Worm (Caenorhabditis elegans) whole organism, L1 larva: ENCODE data around the gene smg-4.

ENCODE experiments used
- C34B4.2 ChIP-seq: sonication (generic microtip); optimal IDR thresholded peaks from 2 replicates; lab custom pipeline; 2017; ENCODE audit warnings: mild to moderate bottlenecking, missing genetic modification characterization, missing compliant biosample characterization
- aly-2 ChIP-seq: fragments of 150-350 bp; optimal IDR thresholded peaks from 2 replicates; lab custom pipeline; 2014; ENCODE audit warnings: missing biosample characterization, missing genetic modification characterization
- ama-1 ChIP-seq: fragments of 150-350 bp; optimal IDR thresholded peaks from 2 replicates; lab custom pipeline; 2014
- blmp-1 ChIP-seq: fragments of 150-350 bp; optimal IDR thresholded peaks from 2 replicates; lab custom pipeline; 2014; ENCODE audit warnings: missing biosample characterization, missing genetic modification characterization
- ceh-8 ChIP-seq: fragments of 200-800 bp; sonication (Bioruptor generic); optimal IDR thresholded peaks from 2 replicates; lab custom pipeline; 2018; ENCODE audit warnings: mild to moderate bottlenecking, missing genetic modification characterization, moderate library complexity, missing compliant biosample characterization
- ceh-82 ChIP-seq, 3 experiments: fragments of 150-350 bp in 1 of 3; sonication (generic microtip) in 2 of 3; optimal IDR thresholded peaks; 2 replicates each; lab custom pipeline; 2014 to 2017; ENCODE audit warnings: missing biosample characterization in 3 of 3, missing genetic modification characterization in 3 of 3
- ceh-90 ChIP-seq: sonication (generic microtip); optimal IDR thresholded peaks from 2 replicates; lab custom pipeline; 2016; ENCODE audit warnings: missing genetic modification characterization, missing compliant biosample characterization
- dpl-1 ChIP-seq, 3 experiments: fragments of 150-350 bp in 2 of 3; sonication (generic microtip) in 1 of 3; optimal IDR thresholded peaks; 2 replicates each; lab custom pipeline; 2014 to 2017; ENCODE audit warnings: missing biosample characterization in 3 of 3, missing genetic modification characterization in 3 of 3, missing genetic modification reagents in 3 of 3
- dsc-1 ChIP-seq: sonication (generic microtip); optimal IDR thresholded peaks from 2 replicates; lab custom pipeline; 2016; ENCODE audit warnings: mild to moderate bottlenecking, missing genetic modification characterization, missing compliant biosample characterization
- efl-1 ChIP-seq, 4 experiments: fragments of 150-350 bp; optimal IDR thresholded peaks in 3 of 4; peaks in 1 of 4; 1 replicate in 1 of 4; 2 replicates in 3 of 4; lab custom pipeline; 2014; ENCODE audit warnings: missing biosample characterization in 2 of 4, missing genetic modification characterization in 2 of 4, missing genetic modification reagents in 2 of 4
- ets-5 ChIP-seq: fragments of 200-800 bp; sonication (Bioruptor generic); IDR thresholded peaks from 2 replicates; pipeline ENCODE4 v1.3.6; 2022; ENCODE audit warnings: missing genetic modification characterization, missing compliant biosample characterization
- fkh-10 ChIP-seq: sonication (generic microtip); optimal IDR thresholded peaks from 2 replicates; lab custom pipeline; 2017; ENCODE audit warnings: missing biosample characterization, missing genetic modification reagents, missing genetic modification characterization
- fkh-4 ChIP-seq: sonication (generic microtip); optimal IDR thresholded peaks from 2 replicates; lab custom pipeline; 2016; ENCODE audit warnings: missing compliant biosample characterization, missing genetic modification characterization, borderline replicate concordance
- fkh-8 ChIP-seq: sonication (generic microtip); optimal IDR thresholded peaks from 2 replicates; lab custom pipeline; 2016; ENCODE audit warnings: mild to moderate bottlenecking, missing genetic modification characterization, missing compliant biosample characterization
- hlh-17 ChIP-seq: fragments of 200-800 bp; sonication (Bioruptor generic); optimal IDR thresholded peaks from 2 replicates; lab custom pipeline; 2018; ENCODE audit warnings: missing genetic modification characterization, mild to moderate bottlenecking, missing compliant biosample characterization, moderate library complexity, borderline replicate concordance
- hpl-2 ChIP-seq: fragments of 150-350 bp; optimal IDR thresholded peaks from 2 replicates; lab custom pipeline; 2014; ENCODE audit warnings: missing biosample characterization, missing genetic modification reagents, missing genetic modification characterization
- isw-1 ChIP-seq: fragments of 200-800 bp; sonication (Bioruptor generic); IDR thresholded peaks from 2 replicates; pipeline ENCODE4 v1.3.6; 2022; ENCODE audit warnings: missing genetic modification characterization, missing compliant biosample characterization
- jun-1 ChIP-seq: fragments of 150-350 bp; optimal IDR thresholded peaks from 2 replicates; lab custom pipeline; 2014; ENCODE audit warnings: missing biosample characterization, missing genetic modification reagents, missing genetic modification characterization
- lin-15B ChIP-seq: fragments of 150-350 bp; sonication (generic microtip); optimal IDR thresholded peaks from 3 replicates; lab custom pipeline; 2014; ENCODE audit warnings: missing biosample characterization, missing genetic modification characterization
- lin-39 ChIP-seq: fragments of 150-350 bp; optimal IDR thresholded peaks from 2 replicates; lab custom pipeline; 2014; ENCODE audit warnings: missing biosample characterization, missing genetic modification reagents, missing genetic modification characterization
- mep-1 ChIP-seq: fragments of 150-350 bp; optimal IDR thresholded peaks from 2 replicates; lab custom pipeline; 2014; ENCODE audit warnings: missing biosample characterization, missing genetic modification characterization
- nhr-12 ChIP-seq: sonication (generic microtip); optimal IDR thresholded peaks from 2 replicates; lab custom pipeline; 2017; ENCODE audit warnings: missing biosample characterization, missing genetic modification characterization
- nhr-77 ChIP-seq: fragments of 150-350 bp; optimal IDR thresholded peaks from 2 replicates; lab custom pipeline; 2014; ENCODE audit warnings: missing biosample characterization, missing genetic modification characterization
- pax-3 ChIP-seq: fragments of 200-800 bp; sonication (Bioruptor generic); optimal IDR thresholded peaks from 2 replicates; lab custom pipeline; 2018; ENCODE audit warnings: mild to moderate bottlenecking, missing genetic modification characterization, moderate library complexity, missing compliant biosample characterization
- pqm-1 ChIP-seq: sonication (generic microtip); optimal IDR thresholded peaks from 3 replicates; lab custom pipeline; 2017; ENCODE audit warnings: missing biosample characterization, missing genetic modification characterization
- skn-1 ChIP-seq: fragments of 150-350 bp; optimal IDR thresholded peaks from 2 replicates; lab custom pipeline; 2014; ENCODE audit warnings: missing biosample characterization, missing genetic modification characterization
- snpc-4 ChIP-seq: fragments of 150-350 bp; optimal IDR thresholded peaks from 2 replicates; lab custom pipeline; 2014; ENCODE audit warnings: missing biosample characterization, missing genetic modification characterization
- snu-23 ChIP-seq: sonication (generic microtip); optimal IDR thresholded peaks from 2 replicates; lab custom pipeline; 2016; ENCODE audit warnings: missing genetic modification characterization, missing compliant biosample characterization
- sup-37 ChIP-seq: fragments of 200-800 bp; sonication (Bioruptor generic); optimal IDR thresholded peaks from 2 replicates; lab custom pipeline; 2018; ENCODE audit warnings: mild to moderate bottlenecking, missing genetic modification characterization, missing compliant biosample characterization
- tbx-2 ChIP-seq: sonication (generic microtip); optimal IDR thresholded peaks from 2 replicates; lab custom pipeline; 2016; ENCODE audit warnings: missing genetic modification characterization, missing compliant biosample characterization
- tlp-1 ChIP-seq: fragments of 150-350 bp; optimal IDR thresholded peaks from 2 replicates; lab custom pipeline; 2014; ENCODE audit warnings: missing biosample characterization, missing genetic modification characterization
- unc-30 ChIP-seq: sonication (generic microtip); optimal IDR thresholded peaks from 2 replicates; lab custom pipeline; 2017; ENCODE audit warnings: missing biosample characterization, missing genetic modification characterization
- vab-15 ChIP-seq: sonication (generic microtip); optimal IDR thresholded peaks from 2 replicates; lab custom pipeline; 2017; ENCODE audit warnings: missing genotype, mild to moderate bottlenecking, missing genetic modification characterization, missing compliant biosample characterization
- zag-1 ChIP-seq: fragments of 150-350 bp; optimal IDR thresholded peaks from 2 replicates; lab custom pipeline; 2014; ENCODE audit warnings: missing biosample characterization, missing genetic modification characterization
- zip-4 ChIP-seq: fragments of 200-800 bp; sonication (Bioruptor generic); optimal IDR thresholded peaks from 2 replicates; lab custom pipeline; 2018; ENCODE audit warnings: mild to moderate bottlenecking, missing genetic modification characterization, moderate library complexity, missing compliant biosample characterization
- ztf-11 ChIP-seq, 2 experiments: sonication (generic microtip); optimal IDR thresholded peaks; 2 replicates each; lab custom pipeline; 2016 to 2017; ENCODE audit warnings: missing genetic modification characterization in 2 of 2, missing biosample characterization in 1 of 2, missing compliant biosample characterization in 1 of 2

Gene smg-4

DNA sequence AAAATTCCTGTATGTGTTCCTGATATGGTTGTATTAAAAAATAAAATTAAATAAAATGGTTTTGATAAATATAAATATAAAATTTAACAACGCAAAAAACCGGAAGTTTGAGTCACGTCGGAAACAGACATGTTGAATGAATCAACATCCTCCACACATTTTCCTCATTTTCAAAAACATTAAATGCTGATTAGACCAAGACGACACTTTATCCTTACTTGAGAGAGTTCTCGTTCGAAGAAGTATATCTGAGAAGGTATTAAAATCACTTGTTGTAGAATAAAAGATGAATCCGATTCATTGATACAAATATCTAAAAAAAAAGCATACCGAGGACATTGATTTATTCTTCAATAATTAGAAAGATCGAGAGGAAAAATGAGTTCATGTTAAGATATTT is 20.7 kb upstream of the smg-4 start:
- TF ChIP-seq ztf-11 (tag; optimal IDR thresholded peaks at IDR 0.05; lab: Kevin White, UChicago): no peak
- no peak for TF ChIP-seq aly-2 (tag; lab: Kevin White, UChicago)
- TF ChIP-seq efl-1 (optimal IDR thresholded peaks at IDR 0.05; lab: Kevin White, UChicago): no peak
- TF ChIP-seq efl-1 (GFP tag; optimal IDR thresholded peaks at IDR 0.05 in 1 of 2; lab: Kevin White, UChicago): peak in 1 of 2 experiments; percentile 51
- TF ChIP-seq dsc-1 (tag; lab: Kevin White, UChicago): peak; percentile 87
- no peak for TF ChIP-seq nhr-77
- peak; percentile 34 for TF ChIP-seq fkh-4 (tag; lab: Kevin White, UChicago)
- TF ChIP-seq, all 84 proteins: peak for 3

ce11 chrV:9796562-9796961 is 19.0 kb upstream of the smg-4 start, which contains the start of gene F46B6.9:
Gene F46B6.9, plus strand, starts transcription at chrV:9796862.
- TF ChIP-seq aly-2 (tag; lab: Kevin White, UChicago) (no peak), nhr-12 (tag; lab: Kevin White, UChicago) (no peak), ceh-8 (GFP tag; lab: Kevin White, UChicago) (no peak), ceh-90 (tag; lab: Kevin White, UChicago) (no peak), sup-37 (GFP tag; lab: Kevin White, UChicago) (no peak), zag-1 (no peak), fkh-10 (no peak), efl-1 (optimal IDR thresholded peaks at IDR 0.05; lab: Kevin White, UChicago) (no peak), efl-1 (GFP tag; optimal IDR thresholded peaks at IDR 0.05 in 1 of 2; lab: Kevin White, UChicago) (no peak), skn-1 (tag; lab: Kevin White, UChicago) (no peak), tbx-2 (tag; lab: Kevin White, UChicago) (no peak), dpl-1 (GFP tag; optimal IDR thresholded peaks at IDR 0.05; lab: Kevin White, UChicago) (no peak), C34B4.2 (no peak)
- TF ChIP-seq, all 84 proteins: peak for 0

DNA sequence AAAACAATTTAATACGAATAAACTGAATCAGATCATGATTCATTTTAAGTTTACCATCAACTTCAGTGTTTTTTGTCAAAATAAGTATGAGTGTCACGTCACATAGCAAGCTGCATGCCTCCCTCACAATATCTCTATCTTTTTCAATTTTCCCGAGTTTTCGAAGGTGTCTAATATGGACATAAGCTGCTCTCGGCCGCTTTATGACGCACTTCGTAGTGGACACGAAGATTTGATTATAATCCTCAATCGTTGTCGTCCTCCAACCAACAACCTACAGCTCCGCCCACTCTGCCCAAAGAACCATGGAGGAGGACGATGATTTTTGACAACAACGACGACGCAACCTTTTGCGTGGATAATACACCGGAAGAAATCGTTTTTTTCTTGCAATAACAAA is 18.5 kb upstream of the smg-4 start:
- TF ChIP-seq ama-1 (lab: Kevin White, UChicago): no peak
- no peak for TF ChIP-seq mep-1 (tag; lab: Kevin White, UChicago)
- no peak for TF ChIP-seq skn-1 (tag; lab: Kevin White, UChicago)
- no peak for TF ChIP-seq unc-30 (tag; lab: Kevin White, UChicago)
- TF ChIP-seq isw-1 (GFP tag; lab: Robert Waterston, UW): no peak
- no peak for TF ChIP-seq lin-15B (tag; lab: Kevin White, UChicago)
- no peak for TF ChIP-seq pqm-1 (tag; lab: Kevin White, UChicago)
- peak; percentile 52 for TF ChIP-seq fkh-8 (tag; lab: Kevin White, UChicago)
- no peak for TF ChIP-seq snpc-4 (tag; lab: Kevin White, UChicago)
- TF ChIP-seq ets-5 (GFP tag; lab: Robert Waterston, UW): no peak
- no peak for TF ChIP-seq zip-4 (GFP tag; lab: Kevin White, UChicago)
- TF ChIP-seq snu-23: no peak
- TF ChIP-seq nhr-12 (tag; lab: Kevin White, UChicago): no peak
- TF ChIP-seq hlh-17 (GFP tag; lab: Kevin White, UChicago): no peak
- TF ChIP-seq lin-39 (tag; lab: Kevin White, UChicago): no peak
- no peak for TF ChIP-seq hpl-2 (GFP tag; lab: Kevin White, UChicago)
- TF ChIP-seq dpl-1 (GFP tag; optimal IDR thresholded peaks at IDR 0.05; lab: Kevin White, UChicago): no peak
- TF ChIP-seq jun-1 (tag; lab: Kevin White, UChicago): no peak
- no peak for TF ChIP-seq ceh-82 (tag; optimal IDR thresholded peaks at IDR 0.05; lab: Kevin White, UChicago)
- no peak for TF ChIP-seq aly-2 (tag; lab: Kevin White, UChicago)
- no peak for TF ChIP-seq vab-15
- TF ChIP-seq tlp-1 (tag; lab: Kevin White, UChicago): no peak
- peak; percentile 24 for TF ChIP-seq fkh-10
- TF ChIP-seq ztf-11 (tag; optimal IDR thresholded peaks at IDR 0.05; lab: Kevin White, UChicago): no peak
- TF ChIP-seq blmp-1 (tag; lab: Kevin White, UChicago): no peak
- TF ChIP-seq pax-3: peak; percentile 30
- TF ChIP-seq dsc-1 (tag; lab: Kevin White, UChicago): peak; percentile 77
- TF ChIP-seq ceh-90 (tag; lab: Kevin White, UChicago): no peak
- no peak for TF ChIP-seq sup-37 (GFP tag; lab: Kevin White, UChicago)
